Fruit fly (Drosophila melanogaster) whole organism, embryonic: ENCODE measurements around the gene CG7191.

Experiments used
- Atf3 ChIP-seq: fragments of 200-800 bp; sonication (Bioruptor generic); optimal IDR thresholded peaks from 3 replicates; lab custom pipeline; 2016; ENCODE audit warnings: missing biosample characterization, missing genetic modification characterization
- CG16813 ChIP-seq: fragments of 200-800 bp; sonication (Bioruptor generic); IDR thresholded peaks from 3 replicates; pipeline ENCODE4 v1.3.6; 2022; ENCODE audit warnings: missing biosample characterization, missing genetic modification characterization; ENCODE audit not compliant: partially characterized antibody
- CG3065 ChIP-seq: fragments of 200-800 bp; sonication (Bioruptor generic); optimal IDR thresholded peaks from 2 replicates; lab custom pipeline; 2016; ENCODE audit warnings: missing biosample characterization, missing genetic modification characterization
- CG3995 ChIP-seq: fragments of 200-800 bp; sonication (Bioruptor generic); optimal IDR thresholded peaks from 3 replicates; lab custom pipeline; 2016; ENCODE audit warnings: missing biosample characterization, missing genetic modification characterization
- CG8089 ChIP-seq: fragments of 200-800 bp; sonication (Bioruptor generic); optimal IDR thresholded peaks from 3 replicates; lab custom pipeline; 2016; ENCODE audit warnings: missing biosample characterization, missing genetic modification characterization
- CG9437 ChIP-seq: fragments of 200-800 bp; sonication (Bioruptor generic); optimal IDR thresholded peaks from 2 replicates; lab custom pipeline; 2018; ENCODE audit warnings: missing biosample characterization, mild to moderate bottlenecking, missing genetic modification characterization
- bcd ChIP-seq: fragments of 200-800 bp; sonication (Bioruptor generic); optimal IDR thresholded peaks from 2 replicates; lab custom pipeline; 2017; ENCODE audit warnings: missing biosample characterization, mild to moderate bottlenecking, missing genetic modification characterization

DNA sequence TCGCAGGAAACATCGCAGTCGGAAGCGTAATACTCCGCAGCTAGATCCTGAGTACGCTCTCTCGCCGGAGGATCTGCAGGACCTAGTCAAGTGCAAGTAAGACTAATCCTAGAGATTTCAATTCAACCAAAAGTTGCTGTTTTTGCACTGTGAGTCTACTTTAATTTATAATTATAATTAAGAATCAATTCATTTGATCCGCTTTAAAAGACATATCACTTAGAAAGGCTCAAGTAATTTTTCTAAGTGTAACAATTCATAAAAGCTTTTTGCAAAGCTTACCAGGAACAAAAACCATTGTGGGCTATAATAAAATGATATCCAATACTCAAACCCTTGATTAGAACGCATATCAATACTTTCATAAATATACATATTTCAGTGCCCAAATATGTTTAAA, 10.6 kb upstream of the CG7191 start:
- TF ChIP-seq CG9437 (GFP tag; lab: Kevin White, UChicago) = no peak
- TF ChIP-seq CG3995 (GFP tag; lab: Kevin White, UChicago) = no peak
- no peak for TF ChIP-seq bcd
- no peak for TF ChIP-seq CG16813
- no peak for TF ChIP-seq CG3065 (GFP tag; lab: Kevin White, UChicago)
- no peak for TF ChIP-seq CG8089 (GFP tag; lab: Kevin White, UChicago)
- TF ChIP-seq Atf3 (GFP tag; lab: Kevin White, UChicago) = no peak
